Fruit fly (Drosophila melanogaster) whole organism: ENCODE results near the gene Slbp.

ENCODE experiments used
- CG8478 ChIP-seq: fragments of >200 bp; optimal IDR thresholded peaks from 2 replicates; lab custom pipeline; 2018; ENCODE audit warnings: inconsistent platforms
- pan ChIP-seq: fragments of >200 bp; optimal IDR thresholded peaks from 2 replicates; lab custom pipeline; 2017
- usp ChIP-seq: fragments of >200 bp; optimal IDR thresholded peaks from 2 replicates; lab custom pipeline; 2017; ENCODE audit warnings: missing biosample characterization, missing genetic modification characterization, mixed read lengths

- TF ChIP-seq usp (GFP tag; lab: Kevin White, UChicago): no peak
- no peak for TF ChIP-seq pan
- TF ChIP-seq CG8478: no peak
Observed at dm6 chr3R:29130902-29131621, 22.0 kb downstream of the Slbp start, which contains the start of the genes dgt6 and Vha100-1.
